Fruit fly (Drosophila melanogaster) whole organism, embryonic: ENCODE data around the gene CG33969.

Experiments
- ATbp ChIP-seq: fragments of 200-800 bp; sonication (Bioruptor generic); optimal IDR thresholded peaks from 2 replicates; lab custom pipeline; 2017; ENCODE audit warnings: missing biosample characterization, mild to moderate bottlenecking, missing genetic modification characterization, missing genetic modification reagents
- Asciz ChIP-seq: fragments of 200-800 bp; sonication (Bioruptor generic); optimal IDR thresholded peaks from 2 replicates; lab custom pipeline; 2017; ENCODE audit warnings: missing biosample characterization, mild to moderate bottlenecking, missing genetic modification characterization, missing genetic modification reagents
- Bgb ChIP-seq: fragments of 200-800 bp; sonication (Bioruptor generic); IDR thresholded peaks from 2 replicates; pipeline ENCODE4 v1.3.6; 2022; ENCODE audit warnings: missing biosample characterization, missing genetic modification characterization; ENCODE audit not compliant: partially characterized antibody
- CG10366 ChIP-seq: fragments of 200-800 bp; sonication (Bioruptor generic); IDR thresholded peaks from 2 replicates; pipeline ENCODE4 v1.3.6; 2022; ENCODE audit warnings: missing biosample characterization, missing genetic modification characterization
- CG11085 ChIP-seq: fragments of 200-800 bp; sonication (Bioruptor generic); IDR thresholded peaks from 2 replicates; pipeline ENCODE4 v1.3.6; 2022; ENCODE audit warnings: missing biosample characterization, missing genetic modification characterization
- CG11093 ChIP-seq: fragments of 200-800 bp; sonication (Bioruptor generic); IDR thresholded peaks from 3 replicates; pipeline ENCODE4 v1.3.6; 2022; ENCODE audit warnings: missing biosample characterization, missing genetic modification characterization
- CG11695 ChIP-seq: fragments of 200-800 bp; sonication (Bioruptor generic); IDR thresholded peaks from 3 replicates; pipeline ENCODE4 v1.3.6; 2022; ENCODE audit warnings: missing biosample characterization, missing genetic modification characterization
- CG12391 ChIP-seq: fragments of 200-800 bp; sonication (Bioruptor generic); optimal IDR thresholded peaks from 3 replicates; lab custom pipeline; 2018; ENCODE audit warnings: missing biosample characterization, mild to moderate bottlenecking, missing genetic modification characterization, moderate library complexity
- CG12942 ChIP-seq: fragments of 200-800 bp; sonication (Bioruptor generic); optimal IDR thresholded peaks from 3 replicates; lab custom pipeline; 2016; ENCODE audit warnings: missing biosample characterization, missing genetic modification characterization
- CG13424 ChIP-seq: fragments of 200-800 bp; sonication (Bioruptor generic); optimal IDR thresholded peaks from 2 replicates; lab custom pipeline; 2019; ENCODE audit warnings: missing biosample characterization, mild to moderate bottlenecking, missing genetic modification characterization, moderate library complexity
- CG17385 ChIP-seq: fragments of 200-800 bp; sonication (Bioruptor generic); optimal IDR thresholded peaks from 3 replicates; lab custom pipeline; 2018; ENCODE audit warnings: missing biosample characterization, mild to moderate bottlenecking, missing genetic modification characterization
- CG2712 ChIP-seq: fragments of 200-800 bp; optimal IDR thresholded peaks from 3 replicates; lab custom pipeline; 2019; ENCODE audit warnings: missing biosample characterization, mild to moderate bottlenecking, missing genetic modification characterization, moderate library complexity
- CG3407 ChIP-seq: fragments of 200-800 bp; sonication (Bioruptor generic); optimal IDR thresholded peaks from 2 replicates; lab custom pipeline; 2018; ENCODE audit warnings: missing biosample characterization, mild to moderate bottlenecking, missing genetic modification characterization
- CG43689 ChIP-seq: fragments of 200-800 bp; sonication (Bioruptor generic); IDR thresholded peaks from 2 replicates; pipeline ENCODE4 v1.3.6; 2022; ENCODE audit warnings: missing biosample characterization, missing genetic modification characterization
- CG4820 ChIP-seq: fragments of 200-800 bp; sonication (Bioruptor generic); optimal IDR thresholded peaks from 3 replicates; lab custom pipeline; 2016; ENCODE audit warnings: missing biosample characterization, missing genetic modification characterization
- CG6654 ChIP-seq: fragments of 200-800 bp; sonication (Bioruptor generic); optimal IDR thresholded peaks from 2 replicates; lab custom pipeline; 2017; ENCODE audit warnings: missing biosample characterization, mild to moderate bottlenecking, missing genetic modification characterization
- CG9609 ChIP-seq: fragments of 200-800 bp; sonication (Bioruptor generic); optimal IDR thresholded peaks from 3 replicates; lab custom pipeline; 2016; ENCODE audit warnings: missing biosample characterization, missing genetic modification characterization
- Drgx ChIP-seq: fragments of 200-800 bp; sonication (Bioruptor generic); IDR thresholded peaks from 2 replicates; pipeline ENCODE4 v1.3.6; 2022; ENCODE audit warnings: missing biosample characterization, missing genetic modification characterization
- E2f1 ChIP-seq: fragments of 200-800 bp; sonication (Bioruptor generic); IDR thresholded peaks from 2 replicates; pipeline ENCODE4 v1.3.6; 2022; ENCODE audit warnings: missing biosample characterization, missing genetic modification characterization
- GATAe ChIP-seq: fragments of 200-800 bp; sonication (Bioruptor generic); conservative IDR thresholded peaks from 2 replicates; pipeline ENCODE4 v1.3.6; 2022; ENCODE audit warnings: missing biosample characterization, missing genetic modification characterization
- Hey ChIP-seq: fragments of 200-800 bp; sonication (Bioruptor generic); optimal IDR thresholded peaks from 3 replicates; lab custom pipeline; 2018; ENCODE audit warnings: missing biosample characterization, mild to moderate bottlenecking, missing genetic modification characterization
- Hr39 ChIP-seq: fragments of >200 bp; optimal IDR thresholded peaks from 2 replicates; lab custom pipeline; 2017
- Hsf ChIP-seq: fragments of 200-800 bp; sonication (Bioruptor generic); optimal IDR thresholded peaks from 3 replicates; lab custom pipeline; 2016; ENCODE audit warnings: missing biosample characterization, missing genetic modification characterization
- Lpt ChIP-seq: fragments of >200 bp; optimal IDR thresholded peaks from 2 replicates; lab custom pipeline; 2018; ENCODE audit warnings: missing biosample characterization, missing genetic modification characterization
- Max ChIP-seq: fragments of 200-800 bp; sonication (Bioruptor generic); optimal IDR thresholded peaks from 2 replicates; lab custom pipeline; 2016; ENCODE audit warnings: missing biosample characterization, mild to moderate bottlenecking, missing genetic modification characterization
- Med ChIP-seq: fragments of 200-800 bp; sonication (Bioruptor generic); peaks from one replicate; lab custom pipeline; 2016; ENCODE audit warnings: missing biosample characterization, missing genetic modification characterization, mild to moderate bottlenecking, inconsistent platforms, moderate library complexity
- Meics ChIP-seq: fragments of 200-800 bp; sonication (Bioruptor generic); optimal IDR thresholded peaks from 2 replicates; lab custom pipeline; 2017; ENCODE audit warnings: missing biosample characterization, mild to moderate bottlenecking, missing genetic modification characterization
- Nf-YC ChIP-seq: fragments of 200-800 bp; optimal IDR thresholded peaks from 3 replicates; lab custom pipeline; 2019; ENCODE audit warnings: missing biosample characterization, mild to moderate bottlenecking, missing genetic modification characterization, moderate library complexity
- Ravus ChIP-seq: fragments of 200-800 bp; sonication (Bioruptor generic); IDR thresholded peaks from 2 replicates; pipeline ENCODE4 v1.3.6; 2022; ENCODE audit warnings: missing biosample characterization, missing genetic modification characterization
- Side ChIP-seq: fragments of 200-800 bp; sonication (Bioruptor generic); optimal IDR thresholded peaks from 2 replicates; lab custom pipeline; 2016; ENCODE audit warnings: missing biosample characterization, missing genetic modification characterization
- YL-1 ChIP-seq: fragments of 200-800 bp; sonication (Bioruptor generic); optimal IDR thresholded peaks from 3 replicates; lab custom pipeline; 2017; ENCODE audit warnings: missing biosample characterization, mild to moderate bottlenecking, missing genetic modification characterization
- aop ChIP-seq: fragments of 200-800 bp; sonication (Bioruptor generic); IDR thresholded peaks from 2 replicates; pipeline ENCODE4 v1.3.6; 2022; ENCODE audit warnings: missing biosample characterization, missing genetic modification characterization
- bab2 ChIP-seq: fragments of 200-800 bp; sonication (Bioruptor generic); optimal IDR thresholded peaks from 2 replicates; lab custom pipeline; 2016; ENCODE audit warnings: missing biosample characterization, missing genetic modification characterization
- chm ChIP-seq: fragments of 200-800 bp; sonication (Bioruptor generic); IDR thresholded peaks from 2 replicates; pipeline ENCODE4 v1.3.6; 2022; ENCODE audit warnings: missing biosample characterization, missing genetic modification characterization
- corto ChIP-seq: fragments of 200-800 bp; sonication (Bioruptor generic); optimal IDR thresholded peaks from 2 replicates; lab custom pipeline; 2016; ENCODE audit warnings: missing biosample characterization, mild to moderate bottlenecking, missing genetic modification characterization, moderate library complexity
- disco-r ChIP-seq: fragments of 200-800 bp; sonication (Bioruptor generic); optimal IDR thresholded peaks from 2 replicates; lab custom pipeline; 2016; ENCODE audit warnings: missing biosample characterization, missing genetic modification characterization
- exex ChIP-seq: fragments of 200-800 bp; sonication (Bioruptor generic); optimal IDR thresholded peaks from 4 replicates; lab custom pipeline; 2018; ENCODE audit warnings: missing biosample characterization, mild to moderate bottlenecking, missing genetic modification characterization, moderate library complexity
- ham ChIP-seq: fragments of 200-800 bp; sonication (Bioruptor generic); IDR thresholded peaks from 2 replicates; pipeline ENCODE4 v1.3.6; 2022; ENCODE audit warnings: missing biosample characterization, missing genetic modification characterization
- ind ChIP-seq: fragments of 200-800 bp; sonication (Bioruptor generic); optimal IDR thresholded peaks from 3 replicates; lab custom pipeline; 2016; ENCODE audit warnings: missing biosample characterization, missing genetic modification characterization
- inv ChIP-seq: fragments of 200-800 bp; sonication (Bioruptor generic); IDR thresholded peaks from 2 replicates; pipeline ENCODE4 v1.3.6; 2022; ENCODE audit warnings: missing biosample characterization, missing genetic modification characterization; ENCODE audit not compliant: partially characterized antibody
- mirr ChIP-seq: fragments of 200-800 bp; sonication (Bioruptor generic); optimal IDR thresholded peaks from 3 replicates; lab custom pipeline; 2018; ENCODE audit warnings: missing biosample characterization, mild to moderate bottlenecking, missing genetic modification characterization
- pan ChIP-seq, 4 experiments: fragments of >200 bp in 3 of 4; fragments of 200-800 bp in 1 of 4; sonication (Bioruptor generic) in 1 of 4; optimal IDR thresholded peaks in 3 of 4; IDR thresholded peaks in 1 of 4; 2 replicates each; pipeline versions ENCODE4 v1.3.6 to Lab custom; 2017 to 2022; ENCODE audit warnings: missing biosample characterization in 2 of 4, missing genetic modification characterization in 2 of 4, mixed read lengths in 1 of 4
- pfk ChIP-seq: fragments of 200-800 bp; sonication (Bioruptor generic); optimal IDR thresholded peaks from 2 replicates; lab custom pipeline; 2018; ENCODE audit warnings: missing biosample characterization, mild to moderate bottlenecking, missing genetic modification characterization, moderate library complexity
- pita ChIP-seq: fragments of 200-800 bp; sonication (Bioruptor generic); optimal IDR thresholded peaks from 2 replicates; lab custom pipeline; 2017; ENCODE audit warnings: missing biosample characterization, mild to moderate bottlenecking, missing genetic modification characterization
- tll ChIP-seq, 2 experiments: fragments of 200-800 bp in 1 of 2; fragments of >200 bp in 1 of 2; sonication (Bioruptor generic) in 1 of 2; optimal IDR thresholded peaks; 2 replicates each; lab custom pipeline; 2017 to 2019; ENCODE audit warnings: missing biosample characterization in 2 of 2, missing genetic modification characterization in 2 of 2, mild to moderate bottlenecking in 1 of 2, moderate library complexity in 1 of 2
- tx ChIP-seq: fragments of 200-800 bp; sonication (Bioruptor generic); optimal IDR thresholded peaks from 2 replicates; lab custom pipeline; 2016; ENCODE audit warnings: missing biosample characterization, missing genetic modification characterization
- vnd ChIP-seq: fragments of 200-800 bp; sonication (Bioruptor generic); IDR thresholded peaks from 3 replicates; pipeline ENCODE4 v1.3.6; 2022; ENCODE audit warnings: missing biosample characterization, missing genetic modification characterization; ENCODE audit not compliant: partially characterized antibody
- zen ChIP-seq: fragments of 200-800 bp; sonication (Bioruptor generic); optimal IDR thresholded peaks from 3 replicates; lab custom pipeline; 2018; ENCODE audit warnings: missing biosample characterization, mild to moderate bottlenecking, missing genetic modification characterization, moderate library complexity
- zfh2 ChIP-seq: fragments of 200-800 bp; sonication (Bioruptor generic); optimal IDR thresholded peaks from 2 replicates; lab custom pipeline; 2016; ENCODE audit warnings: missing biosample characterization, missing genetic modification characterization

The CG33969 gene

DNA sequence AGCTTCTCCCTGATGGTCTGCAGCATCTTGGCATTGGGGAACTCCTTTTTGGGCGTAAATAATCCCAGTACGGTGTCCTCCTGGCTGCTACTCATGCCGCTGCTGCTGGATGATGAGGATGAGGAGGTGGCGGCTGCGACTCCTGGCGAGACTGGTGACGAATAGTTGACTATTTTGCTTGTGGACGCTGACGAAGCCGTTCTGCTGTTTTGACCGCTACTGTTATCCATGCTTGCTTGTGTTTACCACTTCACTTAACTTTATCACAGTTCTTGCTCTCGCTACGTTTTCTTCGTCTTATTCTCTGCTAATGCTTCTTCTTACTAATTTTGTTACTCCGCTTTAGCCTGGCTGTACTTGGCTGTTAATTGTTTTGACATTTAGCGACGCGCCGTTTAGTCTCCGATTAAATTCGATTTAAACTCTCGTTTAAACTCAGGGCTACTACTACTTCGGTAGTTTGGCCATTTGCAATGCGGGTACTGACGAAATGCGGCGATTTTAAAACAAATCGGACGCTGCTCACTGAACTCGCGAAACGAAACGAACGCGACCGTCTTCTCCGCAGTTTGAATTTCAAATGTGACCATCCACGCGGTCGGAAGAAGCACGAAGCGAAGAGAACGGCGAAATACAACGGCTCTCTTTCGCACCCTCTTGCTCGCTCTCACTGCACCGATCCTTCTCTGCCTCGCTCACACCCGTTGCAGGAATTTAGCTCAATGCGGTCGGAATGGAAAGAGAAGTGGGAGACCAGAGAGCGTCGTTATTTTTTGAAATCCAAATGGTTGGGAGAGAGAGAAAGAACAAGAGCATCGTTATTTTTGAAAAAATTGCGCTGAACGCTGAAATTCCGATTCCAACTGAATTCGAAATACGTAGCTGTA, 7.9 kb upstream of the CG33969 start, which contains the start of gene trbl (continued):
- TF ChIP-seq E2f1 (no peak), Med (GFP tag; lab: Kevin White, UChicago) (peak; percentile 83), Meics (GFP tag; lab: Kevin White, UChicago) (peak; percentile 19), zen (peak; percentile 73), disco-r (GFP tag; lab: Kevin White, UChicago) (no peak), CG4820 (GFP tag; lab: Kevin White, UChicago) (no peak), CG12391 (tag; lab: Kevin White, UChicago) (no peak), mirr (peak; percentile 54), bab2 (no peak), corto (no peak), GATAe (no peak), CG2712 (tag; lab: Kevin White, UChicago) (peak; percentile 36), Max (GFP tag; lab: Kevin White, UChicago) (peak; percentile 26), tll (GFP tag; optimal IDR thresholded peaks at IDR 0.05; lab: Kevin White, UChicago) (no peak), CG43689 (GFP tag; lab: Robert Waterston, UW) (no peak), CG17385 (peak; percentile 91), CG3407 (GFP tag; lab: Kevin White, UChicago) (peak; percentile 24), Bgb (GFP tag; lab: Robert Waterston, UW) (peak; percentile 77), Nf-YC (peak; percentile 59), YL-1 (GFP tag; lab: Kevin White, UChicago) (no peak), Hr39 (lab: Kevin White, UChicago) (no peak), pan (optimal IDR thresholded peaks at IDR 0.05; lab: Kevin White, UChicago) (no peak), pan (GFP tag; optimal IDR thresholded peaks at IDR 0.05 in 1 of 2, IDR thresholded peaks at IDR 0.05 in 1 of 2) (no peak), Ravus (GFP tag; lab: Robert Waterston, UW) (no peak), CG13424 (tag; lab: Kevin White, UChicago) (peak; percentile 6), CG6654 (GFP tag; lab: Kevin White, UChicago) (no peak), chm (GFP tag; lab: Robert Waterston, UW) (peak; percentile 85), pfk (peak; percentile 52), Side (GFP tag; lab: Kevin White, UChicago) (peak; percentile 21), Hsf (GFP tag; lab: Kevin White, UChicago) (no peak), CG11085 (GFP tag; lab: Robert Waterston, UW) (no peak), Drgx (no peak), vnd (GFP tag; lab: Robert Waterston, UW) (peak; percentile 43; the same call in 1 of the 3 replicates), Asciz (GFP tag; lab: Kevin White, UChicago) (no peak), Hey (tag; lab: Kevin White, UChicago) (no peak), CG10366 (GFP tag; lab: Robert Waterston, UW) (no peak), tx (GFP tag; lab: Kevin White, UChicago) (no peak), exex (peak; percentile 77), CG11093 (GFP tag; lab: Robert Waterston, UW) (no peak), CG12942 (GFP tag; lab: Kevin White, UChicago) (no peak), Lpt (GFP tag; lab: Kevin White, UChicago) (no peak), ham (no peak), inv (GFP tag; lab: Robert Waterston, UW) (no peak), aop (GFP tag; lab: Robert Waterston, UW) (no peak), zfh2 (GFP tag; lab: Kevin White, UChicago) (no peak), ind (GFP tag; lab: Kevin White, UChicago) (no peak), CG11695 (GFP tag; lab: Robert Waterston, UW) (no peak), CG9609 (GFP tag; lab: Kevin White, UChicago) (no peak), ATbp (no peak), pita (GFP tag; lab: Kevin White, UChicago) (no peak)
